Worm (Caenorhabditis elegans): ENCODE results near the gene F22E5.20.
"Not testable (repeated sequence)": the region's sequence is repeated elsewhere in the genome, so short reads cannot be mapped to it uniquely, and the experiment has no call there.

The F22E5.20 gene

ce11 chrII:2639401-2640088, 33.9 kb downstream of the F22E5.20 start, which contains the start of gene F22E5.8:
TSS of gene F22E5.8 (plus strand) at chrII:2640038.
- not testable (repeated sequence) for TF ChIP-seq pag-3 (tag; optimal IDR thresholded peaks at IDR 0.05; ENCODE audit: borderline replicate concordance, insufficient read depth); fkh-4 (tag; optimal IDR thresholded peaks at IDR 0.05; ENCODE audit: borderline replicate concordance); hpl-2 (GFP tag; optimal IDR thresholded peaks at IDR 0.05)

- peak; percentile 4 for TF ChIP-seq irx-1 (tag; optimal IDR thresholded peaks at IDR 0.05)
- TF ChIP-seq ceh-8 (GFP tag; optimal IDR thresholded peaks at IDR 0.05), result no peak
- peak; percentile 16 for TF ChIP-seq C16A3.4 (tag; optimal IDR thresholded peaks at IDR 0.05)
- peak; percentile 13 for TF ChIP-seq blmp-1 (tag; optimal IDR thresholded peaks at IDR 0.05)
- TF ChIP-seq ztf-4 (tag; optimal IDR thresholded peaks at IDR 0.05), result no peak
- TF ChIP-seq lin-35 (GFP tag; optimal IDR thresholded peaks at IDR 0.05), result peak; percentile 80 to 92
- TF ChIP-seq xbp-1 (tag; optimal IDR thresholded peaks at IDR 0.05), result peak; percentile 9
- no peak for TF ChIP-seq nhr-77 (tag; optimal IDR thresholded peaks at IDR 0.05)
- no peak for TF ChIP-seq fkh-4 (tag; optimal IDR thresholded peaks at IDR 0.05; ENCODE audit: borderline replicate concordance)
- peak; percentile 81 to 91 (median 89) for TF ChIP-seq dpl-1 (GFP tag; optimal IDR thresholded peaks at IDR 0.05)
- TF ChIP-seq nhr-85 (tag), result peak; percentile 48
- TF ChIP-seq nhr-20 (tag; optimal IDR thresholded peaks at IDR 0.05), result peak; percentile 25
- TF ChIP-seq swsn-7 (tag; optimal IDR thresholded peaks at IDR 0.05), result peak; percentile 17
- no peak for TF ChIP-seq aly-2 (tag; optimal IDR thresholded peaks at IDR 0.05)
- TF ChIP-seq lsy-2 (tag; optimal IDR thresholded peaks at IDR 0.05), result peak; percentile 33 to 59
- TF ChIP-seq elt-2 (tag; optimal IDR thresholded peaks at IDR 0.05), result no peak
- TF ChIP-seq mep-1 (tag; optimal IDR thresholded peaks at IDR 0.05), result no peak
- TF ChIP-seq tlp-1 (tag; optimal IDR thresholded peaks at IDR 0.05), result no peak
- peak; percentile 91 to 97 for TF ChIP-seq efl-1 (optimal IDR thresholded peaks at IDR 0.05)
- peak; percentile 91 to 99 for TF ChIP-seq efl-1 (GFP tag; optimal IDR thresholded peaks at IDR 0.05 in 1 of 2)
- TF ChIP-seq skn-1 (tag; optimal IDR thresholded peaks at IDR 0.05), result peak; percentile 57
These were observed 35.4 kb downstream of the F22E5.20 start, which contains the start of gene F22E5.9 for ce11 chrII:2638062-2638461. TSS of gene F22E5.9 (plus strand) at chrII:2638388.

ce11 chrII:2637359-2637758, 36.1 kb downstream of the F22E5.20 start, which contains the start of gene F22E5.21:
TSS of gene F22E5.21 (minus strand) at chrII:2637459.
- TF ChIP-seq snu-23 (GFP tag; optimal IDR thresholded peaks at IDR 0.05) (no peak), isw-1 (GFP tag; IDR thresholded peaks at IDR 0.05) (no peak), hpl-2 (GFP tag; optimal IDR thresholded peaks at IDR 0.05) (no peak), pqm-1 (tag; optimal IDR thresholded peaks at IDR 0.05) (no peak), nhr-11 (tag; optimal IDR thresholded peaks at IDR 0.05) (no peak), zag-1 (tag; optimal IDR thresholded peaks at IDR 0.05) (no peak), pag-3 (tag; optimal IDR thresholded peaks at IDR 0.05; ENCODE audit: borderline replicate concordance, insufficient read depth) (no peak), mab-9 (GFP tag; IDR thresholded peaks at IDR 0.05) (no peak), ceh-88 (GFP tag; IDR thresholded peaks at IDR 0.05) (no peak), nhr-85 (tag) (no peak), efl-1 (optimal IDR thresholded peaks at IDR 0.05) (no peak), efl-1 (GFP tag; optimal IDR thresholded peaks at IDR 0.05 in 1 of 2) (no peak), ceh-63 (GFP tag; optimal IDR thresholded peaks at IDR 0.05) (no peak), nhr-84 (tag; optimal IDR thresholded peaks at IDR 0.05) (no peak), unc-98 (GFP tag; IDR thresholded peaks at IDR 0.05) (no peak), pax-3 (tag; optimal IDR thresholded peaks at IDR 0.05) (no peak)

- TF ChIP-seq nhr-20 (tag; optimal IDR thresholded peaks at IDR 0.05) (no peak), fos-1 (tag; optimal IDR thresholded peaks at IDR 0.05) (no peak), mab-9 (GFP tag; IDR thresholded peaks at IDR 0.05) (no peak), ama-1 (optimal IDR thresholded peaks at IDR 0.05) (no peak)
These were observed 42.3 kb downstream of the F22E5.20 start, which contains the start of gene D2062.1 for ce11 chrII:2631169-2631568. TSS of gene D2062.1 (plus strand) at chrII:2631469.

Data from whole organism, L1 larva.